Fruit fly (Drosophila melanogaster): ENCODE results near the gene CG33710.
A peak's percentile ranks its signal among the peaks of the same experiment; 100 is the strongest.

CG33710 gene

DNA sequence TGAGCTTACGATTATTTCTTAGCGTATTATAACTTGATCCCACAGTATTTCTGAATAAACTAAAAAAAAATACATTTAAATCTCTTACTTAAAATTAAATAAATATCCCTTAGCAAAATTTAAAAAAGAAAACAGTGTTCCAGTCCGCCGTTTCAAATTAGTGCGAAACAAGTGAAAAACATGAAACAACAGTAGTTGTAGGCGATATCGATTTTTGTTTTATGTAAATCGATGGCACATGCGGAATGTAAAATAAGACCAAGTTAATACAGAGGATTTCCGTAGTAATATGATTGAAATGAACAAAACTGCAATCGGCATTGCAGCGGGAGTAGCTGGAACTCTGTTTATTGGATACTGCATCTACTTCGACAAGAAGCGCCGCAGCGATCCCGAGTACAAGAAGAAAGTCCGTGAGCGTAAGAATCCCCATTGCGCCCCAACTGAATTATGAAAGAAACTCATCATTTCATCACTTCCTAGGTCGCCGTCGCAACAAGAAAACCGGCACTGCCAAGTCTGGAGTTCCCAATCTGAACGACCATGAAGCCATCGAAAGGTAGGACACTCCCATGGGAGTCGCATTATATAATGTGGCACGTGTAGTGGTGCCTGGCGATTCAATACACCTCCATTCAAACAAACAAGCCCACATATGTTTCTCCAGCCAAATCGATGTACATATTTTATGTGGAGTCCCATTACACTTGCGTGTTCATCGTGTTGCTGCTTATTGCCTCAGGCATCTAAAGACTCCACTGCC is 48.5 kb upstream of the CG33710 start (continued):
- TF ChIP-seq pho (GFP tag; optimal IDR thresholded peaks at IDR 0.05) (no peak), cas (GFP tag; IDR thresholded peaks at IDR 0.05) (no peak), sqz (GFP tag; optimal IDR thresholded peaks at IDR 0.05) (no peak), pros (GFP tag; optimal IDR thresholded peaks at IDR 0.05) (no peak), CG17612 (GFP tag; IDR thresholded peaks at IDR 0.05) (no peak), CG6254 (GFP tag; optimal IDR thresholded peaks at IDR 0.05) (no peak), Xbp1 (GFP tag; optimal IDR thresholded peaks at IDR 0.05) (no peak), dan (GFP tag; IDR thresholded peaks at IDR 0.05) (no peak), Spps (tag; optimal IDR thresholded peaks at IDR 0.05) (no peak), CG18011 (GFP tag; optimal IDR thresholded peaks at IDR 0.05) (no peak), CG42726 (GFP tag; IDR thresholded peaks at IDR 0.05; ENCODE audit: partially characterized antibody) (no peak), TFAM (GFP tag; optimal IDR thresholded peaks at IDR 0.05) (no peak), CG17829 (tag; optimal IDR thresholded peaks at IDR 0.05) (peak; percentile 32), kay (GFP tag; optimal IDR thresholded peaks at IDR 0.05) (no peak), CG32532 (GFP tag; IDR thresholded peaks at IDR 0.05) (no peak), Gsc (GFP tag; IDR thresholded peaks at IDR 0.05) (no peak), CG10462 (GFP tag; optimal IDR thresholded peaks at IDR 0.05) (no peak), nmo (GFP tag; optimal IDR thresholded peaks at IDR 0.05) (peak; percentile 15), CG10979 (tag; optimal IDR thresholded peaks at IDR 0.05) (no peak), CG18599 (GFP tag; optimal IDR thresholded peaks at IDR 0.05) (no peak), lmd (GFP tag; IDR thresholded peaks at IDR 0.05) (no peak), Dek (tag; optimal IDR thresholded peaks at IDR 0.05) (no peak), CG15479 (GFP tag; optimal IDR thresholded peaks at IDR 0.05) (no peak), trem (tag; optimal IDR thresholded peaks at IDR 0.05) (peak; percentile 18), CG2202 (tag; optimal IDR thresholded peaks at IDR 0.05) (no peak), usp (GFP tag; optimal IDR thresholded peaks at IDR 0.05) (no peak), CkIIα-i1 (GFP tag; IDR thresholded peaks at IDR 0.05) (no peak), abd-A (tag; optimal IDR thresholded peaks at IDR 0.05) (no peak), CG2875 (GFP tag; optimal IDR thresholded peaks at IDR 0.05) (no peak), MESR4 (GFP tag; optimal IDR thresholded peaks at IDR 0.05) (peak; percentile 89), CG8359 (GFP tag; optimal IDR thresholded peaks at IDR 0.05; ENCODE audit: borderline replicate concordance) (no peak), dmrt11E (tag; optimal IDR thresholded peaks at IDR 0.05) (no peak), Usf (GFP tag; optimal IDR thresholded peaks at IDR 0.05) (no peak), row (GFP tag; IDR thresholded peaks at IDR 0.05) (peak; percentile 55), stc (GFP tag; IDR thresholded peaks at IDR 0.05) (no peak), Sry-β (GFP tag; optimal IDR thresholded peaks at IDR 0.05) (no peak), onecut (GFP tag; IDR thresholded peaks at IDR 0.05) (peak; percentile 94), amos (GFP tag; IDR thresholded peaks at IDR 0.05; ENCODE audit: partially characterized antibody) (no peak; the same call in 1 of the 2 replicates), ara (GFP tag; IDR thresholded peaks at IDR 0.05) (no peak), CG1024 (GFP tag; IDR thresholded peaks at IDR 0.05) (peak; percentile 92), h (optimal IDR thresholded peaks at IDR 0.05) (no peak), CG7963 (GFP tag; IDR thresholded peaks at IDR 0.05; ENCODE audit: partially characterized antibody) (no peak), CG7745 (tag; optimal IDR thresholded peaks at IDR 0.05) (no peak), CG30020 (tag; optimal IDR thresholded peaks at IDR 0.05) (peak; percentile 99), Deaf1 (tag; optimal IDR thresholded peaks at IDR 0.05) (no peak), CG31224 (GFP tag; IDR thresholded peaks at IDR 0.05) (no peak), CG9817 (tag; optimal IDR thresholded peaks at IDR 0.05) (no peak), CG8281 (tag; optimal IDR thresholded peaks at IDR 0.05) (no peak), ato (GFP tag; IDR thresholded peaks at IDR 0.05; ENCODE audit: partially characterized antibody) (no peak), Awh (GFP tag; IDR thresholded peaks at IDR 0.05) (no peak)

Measured in whole organism, embryonic.